Worm (Caenorhabditis elegans): ENCODE results near the gene F09C12.2.

F09C12.2 gene

DNA sequence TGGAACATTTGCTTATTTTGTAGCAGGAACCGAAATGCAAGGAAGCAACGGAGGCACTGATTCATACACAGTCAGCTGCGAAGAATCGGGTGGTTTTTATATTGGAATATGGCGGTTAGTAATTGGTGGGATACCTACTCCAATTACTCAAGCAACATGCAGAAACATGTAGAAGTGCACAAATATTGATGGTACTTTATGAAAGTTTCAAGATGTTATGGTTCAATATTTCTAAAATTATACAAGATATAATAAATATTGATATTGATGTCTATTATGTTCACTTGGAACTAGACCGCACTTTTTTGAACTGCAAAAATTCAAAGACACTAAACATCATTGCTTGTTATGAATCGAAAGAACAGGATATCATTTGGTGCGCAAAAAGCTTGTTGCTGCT is 15.9 kb upstream of the F09C12.2 start, which contains the start of gene C04G6.13:
TSS of gene C04G6.13 (plus strand) at position 301 of the 400 bp plus-strand sequence.
- TF ChIP-seq sea-2 (GFP tag; IDR thresholded peaks at IDR 0.05) (no peak), Y53G8AR.9 (GFP tag; conservative IDR thresholded peaks at IDR 0.05) (no peak), C06A6.2 (GFP tag; conservative IDR thresholded peaks at IDR 0.05) (no peak), ztf-3 (GFP tag; optimal IDR thresholded peaks at IDR 0.05) (no peak), let-607 (tag; optimal IDR thresholded peaks at IDR 0.05) (no peak), ztf-25 (GFP tag; IDR thresholded peaks at IDR 0.05) (no peak)

DNA sequence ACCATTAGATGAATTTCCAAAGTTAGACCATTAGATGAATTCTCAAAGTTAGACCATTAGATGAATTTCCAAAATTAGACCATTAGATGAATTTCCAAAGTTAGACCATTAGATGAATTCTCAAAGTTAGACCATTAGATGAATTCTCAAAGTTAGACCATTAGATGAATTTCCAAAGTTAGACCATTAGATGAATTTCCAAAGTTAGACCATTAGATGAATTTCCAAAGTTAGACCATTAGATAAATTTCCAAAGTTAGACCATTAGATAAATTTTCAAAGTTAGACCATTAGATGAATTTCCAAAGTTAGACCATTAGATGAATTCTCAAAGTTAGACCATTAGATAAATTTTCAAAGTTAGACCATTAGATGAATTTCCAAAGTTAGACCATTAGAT is 12.3 kb upstream of the F09C12.2 start:
- peak; percentile 92 for TF ChIP-seq egrh-3 (GFP tag; IDR thresholded peaks at IDR 0.05)

DNA sequence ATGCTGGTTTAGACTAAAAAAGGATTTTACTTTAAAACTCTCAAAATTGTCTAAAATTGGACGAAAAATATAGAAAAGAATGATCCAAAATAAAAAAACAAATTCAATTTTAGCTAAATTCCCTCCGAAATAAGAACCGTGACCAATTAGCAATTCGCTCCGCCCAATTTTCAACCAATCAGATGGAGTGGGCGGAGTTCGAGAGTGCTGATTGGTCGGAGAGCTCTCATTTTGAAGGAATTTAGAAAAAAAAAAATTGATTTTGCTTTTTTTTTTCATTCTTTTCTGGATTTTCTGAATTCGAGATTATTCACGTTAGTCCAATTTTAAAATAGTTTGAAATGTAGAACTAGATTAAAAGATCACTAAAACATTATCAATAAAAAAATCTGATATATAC is 10.8 kb upstream of the F09C12.2 start:
- TF ChIP-seq F37B4.10 (GFP tag; IDR thresholded peaks at IDR 0.05) (no peak), ets-4 (GFP tag; optimal IDR thresholded peaks at IDR 0.05) (no peak), chd-7 (tag; optimal IDR thresholded peaks at IDR 0.05) (no peak), Y53F4B.3 (GFP tag; IDR thresholded peaks at IDR 0.05) (no peak), F39B2.1 (GFP tag; IDR thresholded peaks at IDR 0.05) (no peak), madf-3 (GFP tag; IDR thresholded peaks at IDR 0.05) (no peak), gei-17 (GFP tag; optimal IDR thresholded peaks at IDR 0.05) (no peak), bed-2 (GFP tag; IDR thresholded peaks at IDR 0.05) (no peak), hlh-26 (GFP tag; conservative IDR thresholded peaks at IDR 0.05) (no peak)

DNA sequence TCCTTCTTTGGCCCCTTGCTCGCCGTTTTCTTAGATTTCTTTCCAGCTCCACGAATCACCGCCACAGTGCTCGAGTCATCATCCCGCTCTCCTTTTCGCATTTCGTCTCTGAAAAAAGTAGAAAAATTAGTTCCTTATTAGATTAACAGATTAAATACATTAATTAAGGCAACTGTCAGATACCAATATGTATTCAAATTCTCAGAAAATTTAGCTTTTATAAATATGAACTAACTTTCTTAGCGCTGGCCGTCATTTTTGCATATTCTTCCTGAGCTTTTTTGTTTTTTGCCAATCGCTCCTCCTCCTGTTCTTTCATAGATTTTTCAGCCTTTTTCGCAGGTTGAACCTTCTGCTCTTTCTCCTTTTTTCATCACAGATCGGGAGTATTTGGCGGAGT is 10.2 kb upstream of the F09C12.2 start, which contains the start of gene C04G6.6:
TSS of gene C04G6.6 (minus strand) at position 101 of the 400 bp plus-strand sequence.
- TF ChIP-seq ztf-25 (GFP tag; IDR thresholded peaks at IDR 0.05) (no peak), ceh-27 (GFP tag; optimal IDR thresholded peaks at IDR 0.05) (no peak), let-526 (GFP tag; IDR thresholded peaks at IDR 0.05) (no peak), ztf-18 (tag; optimal IDR thresholded peaks at IDR 0.05) (no peak), dpff-1 (tag; optimal IDR thresholded peaks at IDR 0.05) (no peak), sptf-2 (GFP tag; optimal IDR thresholded peaks at IDR 0.05) (no peak), nfyb-1 (GFP tag; IDR thresholded peaks at IDR 0.05) (no peak), lag-1 (GFP tag; IDR thresholded peaks at IDR 0.05) (no peak), C17E4.6 (GFP tag; IDR thresholded peaks at IDR 0.05) (no peak), F39B2.1 (GFP tag; IDR thresholded peaks at IDR 0.05) (no peak), hrde-1 (tag; optimal IDR thresholded peaks at IDR 0.05; ENCODE audit: borderline replicate concordance) (no peak)

DNA sequence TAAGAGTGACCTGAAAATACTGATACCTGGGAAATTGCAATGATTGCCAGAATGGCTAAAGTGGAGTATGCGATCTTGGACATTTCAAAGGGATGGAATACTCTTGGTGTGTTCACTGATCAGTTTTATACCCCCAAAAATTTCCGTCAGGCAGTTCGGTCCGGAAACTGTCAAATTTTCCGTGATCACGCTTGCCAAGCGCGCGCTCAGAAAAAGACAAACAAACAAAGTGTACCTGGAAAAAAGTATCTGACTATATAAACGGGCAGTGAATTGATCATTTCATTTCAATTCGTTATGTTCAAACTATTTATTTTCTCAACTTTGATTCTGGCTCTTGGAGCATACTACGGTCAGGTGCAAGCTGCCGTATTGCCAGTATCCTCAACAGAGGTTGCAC is 8.1 kb upstream of the F09C12.2 start, which contains the start of the genes idpb-3 and idpb-1:
TSS of gene idpb-3 (minus strand) at position 101 of the 400 bp plus-strand sequence.
TSS of gene idpb-1 (plus strand) at position 284 of the 400 bp plus-strand sequence.
- TF ChIP-seq hlh-26 (GFP tag; conservative IDR thresholded peaks at IDR 0.05) (no peak), die-1 (tag; optimal IDR thresholded peaks at IDR 0.05) (no peak), cebp-2 (GFP tag; IDR thresholded peaks at IDR 0.05) (no peak), lin-54 (GFP tag; optimal IDR thresholded peaks at IDR 0.05) (no peak), mes-4 (tag; optimal IDR thresholded peaks at IDR 0.05) (no peak), lir-1 (GFP tag; conservative IDR thresholded peaks at IDR 0.05) (no peak), attf-5 (GFP tag; optimal IDR thresholded peaks at IDR 0.05) (no peak), lin-40 (tag; optimal IDR thresholded peaks at IDR 0.05) (no peak), nfyb-1 (GFP tag; IDR thresholded peaks at IDR 0.05) (no peak), rpc-1 (optimal IDR thresholded peaks at IDR 0.05) (no peak), rpc-1 (tag; optimal IDR thresholded peaks at IDR 0.05) (no peak), bed-1 (GFP tag; IDR thresholded peaks at IDR 0.05) (no peak), hmg-20 (GFP tag; IDR thresholded peaks at IDR 0.05) (no peak), C06A6.2 (GFP tag; conservative IDR thresholded peaks at IDR 0.05) (no peak), madf-6 (GFP tag; IDR thresholded peaks at IDR 0.05) (no peak), hsf-1 (GFP tag; IDR thresholded peaks at IDR 0.05) (no peak)

Data from whole organism, young adult.